Worm (Caenorhabditis elegans) whole organism, L1 larva: Measurements from ENCODE around the gene cpna-2.

Experiments used
- C16A3.4 ChIP-seq: fragments of 150-350 bp; optimal IDR thresholded peaks from 2 replicates; lab custom pipeline; 2014; ENCODE audit warnings: missing biosample characterization, missing genetic modification characterization
- F16B12.6 ChIP-seq: fragments of 150-350 bp; optimal IDR thresholded peaks from 2 replicates; lab custom pipeline; 2014; ENCODE audit warnings: missing biosample characterization, missing genetic modification characterization
- blmp-1 ChIP-seq: fragments of 150-350 bp; optimal IDR thresholded peaks from 2 replicates; lab custom pipeline; 2014; ENCODE audit warnings: missing biosample characterization, missing genetic modification characterization
- ceh-8 ChIP-seq: fragments of 200-800 bp; sonication (Bioruptor generic); optimal IDR thresholded peaks from 2 replicates; lab custom pipeline; 2018; ENCODE audit warnings: mild to moderate bottlenecking, missing genetic modification characterization, moderate library complexity, missing compliant biosample characterization
- ceh-82 ChIP-seq, 3 experiments: fragments of 150-350 bp in 1 of 3; sonication (generic microtip) in 2 of 3; optimal IDR thresholded peaks; 2 replicates each; lab custom pipeline; 2014 to 2017; ENCODE audit warnings: missing biosample characterization in 3 of 3, missing genetic modification characterization in 3 of 3
- ceh-88 ChIP-seq: fragments of 200-800 bp; sonication (Bioruptor generic); IDR thresholded peaks from 2 replicates; pipeline ENCODE4 v1.3.6; 2022; ENCODE audit warnings: missing genetic modification characterization, missing compliant biosample characterization
- dpl-1 ChIP-seq, 3 experiments: fragments of 150-350 bp in 2 of 3; sonication (generic microtip) in 1 of 3; optimal IDR thresholded peaks; 2 replicates each; lab custom pipeline; 2014 to 2017; ENCODE audit warnings: missing biosample characterization in 3 of 3, missing genetic modification characterization in 3 of 3, missing genetic modification reagents in 3 of 3
- dsc-1 ChIP-seq: sonication (generic microtip); optimal IDR thresholded peaks from 2 replicates; lab custom pipeline; 2016; ENCODE audit warnings: mild to moderate bottlenecking, missing genetic modification characterization, missing compliant biosample characterization
- efl-1 ChIP-seq, 4 experiments: fragments of 150-350 bp; optimal IDR thresholded peaks in 3 of 4; peaks in 1 of 4; 1 replicate in 1 of 4; 2 replicates in 3 of 4; lab custom pipeline; 2014; ENCODE audit warnings: missing biosample characterization in 2 of 4, missing genetic modification characterization in 2 of 4, missing genetic modification reagents in 2 of 4
- egl-13 ChIP-seq: sonication (generic microtip); optimal IDR thresholded peaks from 2 replicates; lab custom pipeline; 2016; ENCODE audit warnings: missing genotype, missing genetic modification reagents, missing genetic modification characterization, missing compliant biosample characterization
- elt-2 ChIP-seq: sonication (generic microtip); optimal IDR thresholded peaks from 2 replicates; lab custom pipeline; 2016; ENCODE audit warnings: missing genetic modification characterization, mild to moderate bottlenecking, inconsistent platforms, missing compliant biosample characterization, missing genetic modification reagents
- fkh-10 ChIP-seq: sonication (generic microtip); optimal IDR thresholded peaks from 2 replicates; lab custom pipeline; 2017; ENCODE audit warnings: missing biosample characterization, missing genetic modification reagents, missing genetic modification characterization
- fkh-8 ChIP-seq: sonication (generic microtip); optimal IDR thresholded peaks from 2 replicates; lab custom pipeline; 2016; ENCODE audit warnings: mild to moderate bottlenecking, missing genetic modification characterization, missing compliant biosample characterization
- fos-1 ChIP-seq: fragments of 150-350 bp; optimal IDR thresholded peaks from 2 replicates; lab custom pipeline; 2014; ENCODE audit warnings: missing biosample characterization, missing genetic modification characterization
- hpl-2 ChIP-seq: fragments of 150-350 bp; optimal IDR thresholded peaks from 2 replicates; lab custom pipeline; 2014; ENCODE audit warnings: missing biosample characterization, missing genetic modification reagents, missing genetic modification characterization
- irx-1 ChIP-seq: sonication (generic microtip); optimal IDR thresholded peaks from 2 replicates; lab custom pipeline; 2016; ENCODE audit warnings: missing genetic modification characterization, missing compliant biosample characterization
- lin-14 ChIP-seq: fragments of 200-800 bp; sonication (Bioruptor generic); optimal IDR thresholded peaks from 2 replicates; lab custom pipeline; 2018; ENCODE audit warnings: mild to moderate bottlenecking, missing genetic modification characterization, moderate library complexity, missing compliant biosample characterization
- lin-35 ChIP-seq, 2 experiments: fragments of 150-350 bp; optimal IDR thresholded peaks; 2 replicates each; lab custom pipeline; 2014; ENCODE audit warnings: missing biosample characterization in 2 of 2, missing genetic modification characterization in 2 of 2, missing genetic modification reagents in 2 of 2
- lin-39 ChIP-seq: fragments of 150-350 bp; optimal IDR thresholded peaks from 2 replicates; lab custom pipeline; 2014; ENCODE audit warnings: missing biosample characterization, missing genetic modification reagents, missing genetic modification characterization
- lsy-2 ChIP-seq, 2 experiments: fragments of 150-350 bp; optimal IDR thresholded peaks; 2 replicates each; lab custom pipeline; 2014; ENCODE audit warnings: missing biosample characterization in 2 of 2, missing genetic modification characterization in 2 of 2
- mab-9 ChIP-seq: fragments of 200-800 bp; sonication (Bioruptor generic); IDR thresholded peaks from 2 replicates; pipeline ENCODE4 v1.3.6; 2022; ENCODE audit warnings: missing genetic modification reagents, missing genetic modification characterization, missing compliant biosample characterization
- mep-1 ChIP-seq: fragments of 150-350 bp; optimal IDR thresholded peaks from 2 replicates; lab custom pipeline; 2014; ENCODE audit warnings: missing biosample characterization, missing genetic modification characterization
- nhr-12 ChIP-seq: sonication (generic microtip); optimal IDR thresholded peaks from 2 replicates; lab custom pipeline; 2017; ENCODE audit warnings: missing biosample characterization, missing genetic modification characterization
- nhr-19 ChIP-seq: fragments of 200-800 bp; sonication (Bioruptor generic); conservative IDR thresholded peaks from 2 replicates; pipeline ENCODE4 v1.3.6; 2022; ENCODE audit warnings: missing genetic modification characterization, missing compliant biosample characterization
- nhr-47 ChIP-seq: sonication (generic microtip); optimal IDR thresholded peaks from 2 replicates; lab custom pipeline; 2016; ENCODE audit warnings: mild to moderate bottlenecking, missing genetic modification characterization, moderate library complexity, missing compliant biosample characterization
- nhr-71 ChIP-seq: sonication (generic microtip); optimal IDR thresholded peaks from 2 replicates; lab custom pipeline; 2016; ENCODE audit warnings: mild to moderate bottlenecking, missing genetic modification characterization, moderate library complexity, missing compliant biosample characterization
- nhr-76 ChIP-seq: sonication (generic microtip); optimal IDR thresholded peaks from 2 replicates; lab custom pipeline; 2017; ENCODE audit warnings: missing biosample characterization, missing genetic modification characterization
- nhr-90 ChIP-seq: sonication (generic microtip); optimal IDR thresholded peaks from 2 replicates; lab custom pipeline; 2016; ENCODE audit warnings: mild to moderate bottlenecking, missing genetic modification characterization, missing compliant biosample characterization; ENCODE audit not compliant: poor library complexity
- rnt-1 ChIP-seq: sonication (generic microtip); optimal IDR thresholded peaks from 2 replicates; lab custom pipeline; 2016; ENCODE audit warnings: mild to moderate bottlenecking, missing genetic modification characterization, moderate library complexity, missing compliant biosample characterization
- snpc-4 ChIP-seq: fragments of 150-350 bp; optimal IDR thresholded peaks from 2 replicates; lab custom pipeline; 2014; ENCODE audit warnings: missing biosample characterization, missing genetic modification characterization
- snu-23 ChIP-seq: sonication (generic microtip); optimal IDR thresholded peaks from 2 replicates; lab custom pipeline; 2016; ENCODE audit warnings: missing genetic modification characterization, missing compliant biosample characterization
- sox-4 ChIP-seq: sonication (generic microtip); optimal IDR thresholded peaks from 2 replicates; lab custom pipeline; 2016; ENCODE audit warnings: missing genetic modification characterization, missing compliant biosample characterization
- sptf-1 ChIP-seq: fragments of 150-350 bp; optimal IDR thresholded peaks from 2 replicates; lab custom pipeline; 2014; ENCODE audit warnings: missing biosample characterization, missing genetic modification characterization
- swsn-7 ChIP-seq: sonication (generic microtip); optimal IDR thresholded peaks from 2 replicates; lab custom pipeline; 2016; ENCODE audit warnings: missing genetic modification characterization, missing compliant biosample characterization
- unc-86 ChIP-seq: sonication (generic microtip); optimal IDR thresholded peaks from 2 replicates; lab custom pipeline; 2016; ENCODE audit warnings: missing genetic modification characterization, missing compliant biosample characterization
- vab-15 ChIP-seq: sonication (generic microtip); optimal IDR thresholded peaks from 2 replicates; lab custom pipeline; 2017; ENCODE audit warnings: missing genotype, mild to moderate bottlenecking, missing genetic modification characterization, missing compliant biosample characterization
- xbp-1 ChIP-seq: sonication (generic microtip); optimal IDR thresholded peaks from 2 replicates; lab custom pipeline; 2016; ENCODE audit warnings: missing genetic modification characterization, missing compliant biosample characterization
- ztf-11 ChIP-seq, 2 experiments: sonication (generic microtip); optimal IDR thresholded peaks; 2 replicates each; lab custom pipeline; 2016 to 2017; ENCODE audit warnings: missing genetic modification characterization in 2 of 2, missing biosample characterization in 1 of 2, missing compliant biosample characterization in 1 of 2

The cpna-2 gene

DNA sequence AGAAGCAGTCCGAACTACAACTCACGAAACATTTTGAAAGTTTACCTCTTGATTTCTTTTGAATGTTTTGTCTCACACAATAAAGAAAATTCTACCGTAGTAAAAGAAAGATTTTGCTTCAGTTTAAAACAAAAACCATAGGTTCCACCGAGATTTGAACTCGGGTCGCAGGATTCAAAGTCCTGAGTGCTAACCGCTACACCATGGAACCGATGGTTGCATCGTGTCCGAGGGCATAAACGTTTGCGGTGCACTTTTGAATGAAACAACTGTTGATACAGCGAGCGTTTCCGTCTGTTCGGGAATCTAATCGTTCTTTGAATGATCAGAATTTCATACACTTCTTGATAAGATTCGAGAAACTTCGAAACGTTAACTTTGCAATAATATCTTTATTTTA, 32.1 kb downstream of the cpna-2 start (continued):
- TF ChIP-seq hpl-2 (GFP tag; lab: Kevin White, UChicago), result peak; percentile 2
- TF ChIP-seq sox-4 (tag; lab: Kevin White, UChicago), result no peak
- peak; percentile 66 for TF ChIP-seq nhr-47 (tag; lab: Kevin White, UChicago)
- TF ChIP-seq mep-1 (tag; lab: Kevin White, UChicago), result peak; percentile 61
- peak; percentile 73 for TF ChIP-seq C16A3.4 (tag; lab: Kevin White, UChicago)
- peak; percentile 9 for TF ChIP-seq irx-1 (tag; lab: Kevin White, UChicago)
- no peak for TF ChIP-seq ceh-88
- peak in 1 of 3 experiments; percentile 27 for TF ChIP-seq ceh-82 (tag; optimal IDR thresholded peaks at IDR 0.05; lab: Kevin White, UChicago)
- no peak for TF ChIP-seq sptf-1 (tag; lab: Kevin White, UChicago)
- TF ChIP-seq swsn-7 (tag; lab: Kevin White, UChicago), result peak; percentile 37

DNA sequence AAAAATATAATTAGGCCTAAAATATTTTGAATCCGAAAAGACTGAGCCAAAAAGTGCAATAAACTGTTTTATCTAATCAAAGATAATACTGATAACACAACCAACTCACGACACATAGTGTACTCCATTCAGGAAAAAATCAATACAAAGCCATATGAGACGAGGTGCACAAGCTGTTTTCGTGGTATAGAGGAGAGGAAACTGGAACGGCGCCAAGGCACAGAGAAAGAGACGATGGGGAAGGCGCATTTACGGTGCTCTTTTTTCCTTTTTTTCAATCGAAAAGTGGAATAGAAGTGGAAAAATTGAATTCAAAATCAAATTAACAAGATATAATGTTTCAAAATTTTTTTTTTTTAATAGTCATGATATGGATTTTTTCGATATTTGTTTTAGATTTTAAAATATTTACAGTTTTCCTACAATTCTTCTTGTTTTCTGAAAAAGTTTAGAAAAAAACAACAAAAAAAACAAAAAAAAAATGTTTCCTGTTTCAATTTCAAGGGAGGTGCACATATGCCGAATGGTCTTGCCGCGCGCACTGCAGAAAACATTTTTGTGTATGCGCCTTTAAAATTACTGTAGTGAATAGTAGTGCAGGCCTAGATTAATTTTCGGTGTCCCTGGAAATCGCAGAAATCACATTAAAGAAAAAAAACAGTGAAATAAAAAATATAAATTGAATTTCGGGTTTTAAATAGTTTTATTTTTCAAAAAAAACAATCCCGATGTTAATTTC, 33.9 kb downstream of the cpna-2 start, which contains the start of gene B0228.7:
Gene B0228.7, minus strand, starts transcription at position 627 of the 739 bp plus-strand sequence.
- TF ChIP-seq lin-14 (GFP tag; lab: Kevin White, UChicago), result peak; percentile 37
- TF ChIP-seq rnt-1, result peak; percentile 32
- TF ChIP-seq F16B12.6 (tag; lab: Kevin White, UChicago), result no peak
- peak in 1 of 3 experiments; percentile 18 for TF ChIP-seq dpl-1 (GFP tag; optimal IDR thresholded peaks at IDR 0.05; lab: Kevin White, UChicago)
- peak in 1 of 2 experiments; percentile 9 for TF ChIP-seq lin-35 (GFP tag; optimal IDR thresholded peaks at IDR 0.05; lab: Kevin White, UChicago)
- TF ChIP-seq fkh-10 (GFP tag; lab: Kevin White, UChicago), result no peak
- TF ChIP-seq snpc-4 (tag; lab: Kevin White, UChicago), result no peak
- TF ChIP-seq nhr-76, result no peak
- TF ChIP-seq nhr-71, result peak; percentile 28
- peak; percentile 29 for TF ChIP-seq nhr-47 (tag; lab: Kevin White, UChicago)
- TF ChIP-seq ceh-88, result no peak
- TF ChIP-seq lsy-2 (tag; optimal IDR thresholded peaks at IDR 0.05; lab: Kevin White, UChicago), result peak in 1 of 2 experiments; percentile 65
- no peak for TF ChIP-seq dsc-1 (tag; lab: Kevin White, UChicago)
- no peak for TF ChIP-seq vab-15 (tag; lab: Kevin White, UChicago)
- peak; percentile 25 for TF ChIP-seq unc-86 (tag; lab: Kevin White, UChicago)
- TF ChIP-seq mep-1 (tag; lab: Kevin White, UChicago), result no peak
- TF ChIP-seq mab-9 (GFP tag; lab: Robert Waterston, UW), result no peak
- TF ChIP-seq egl-13, result no peak
- TF ChIP-seq elt-2 (tag; lab: Kevin White, UChicago), result peak; percentile 40
- TF ChIP-seq lin-39 (tag; lab: Kevin White, UChicago), result no peak
- TF ChIP-seq blmp-1 (tag; lab: Kevin White, UChicago), result no peak
- TF ChIP-seq nhr-90 (tag; lab: Kevin White, UChicago), result no peak
- no peak for TF ChIP-seq ztf-11 (tag; optimal IDR thresholded peaks at IDR 0.05; lab: Kevin White, UChicago)
- peak; percentile 14 for TF ChIP-seq ceh-8 (GFP tag; lab: Kevin White, UChicago)
- peak; percentile 11 for TF ChIP-seq snu-23 (GFP tag; lab: Kevin White, UChicago)
- no peak for TF ChIP-seq nhr-19 (GFP tag; lab: Robert Waterston, UW)
- TF ChIP-seq C16A3.4 (tag; lab: Kevin White, UChicago), result peak; percentile 16
- no peak for TF ChIP-seq nhr-12 (tag; lab: Kevin White, UChicago)
- peak; percentile 9 for TF ChIP-seq xbp-1 (tag; lab: Kevin White, UChicago)
- TF ChIP-seq fkh-8 (tag; lab: Kevin White, UChicago), result peak; percentile 24
- TF ChIP-seq fos-1 (tag; lab: Kevin White, UChicago), result no peak
- peak; percentile 50 to 61 for TF ChIP-seq efl-1 (optimal IDR thresholded peaks at IDR 0.05; lab: Kevin White, UChicago)
- TF ChIP-seq efl-1 (GFP tag; optimal IDR thresholded peaks at IDR 0.05 in 1 of 2; lab: Kevin White, UChicago), result peak in 1 of 2 experiments; percentile 93
